Worm (Caenorhabditis elegans): ENCODE results near the gene Y41E3.7.

DNA sequence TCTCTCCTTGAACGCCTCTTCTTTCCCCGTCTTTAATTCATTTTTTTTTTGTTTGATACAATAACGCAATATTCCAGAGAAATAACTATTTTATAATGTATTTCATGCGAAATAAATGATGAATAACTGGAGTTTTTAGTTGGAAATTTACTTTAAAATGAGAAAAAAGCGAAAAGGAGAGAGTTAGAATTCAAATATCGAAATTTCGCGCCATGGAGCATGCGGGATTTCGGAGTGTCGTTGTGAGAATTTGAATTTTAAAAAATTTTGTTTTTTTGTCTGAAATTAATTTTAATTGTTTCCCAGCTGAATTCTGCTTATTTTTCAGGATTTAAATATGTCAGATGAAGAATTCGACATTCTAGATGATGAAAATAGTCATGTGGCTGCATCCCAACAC lies 11.5 kb downstream of the Y41E3.7 start, which contains the start of gene fcd-2:
- no peak for TF ChIP-seq nfya-1 (tag; optimal IDR thresholded peaks at IDR 0.05; ENCODE audit: borderline replicate concordance, insufficient read depth)
- TF ChIP-seq lin-26 (GFP tag; IDR thresholded peaks at IDR 0.05), result no peak
- no peak for TF ChIP-seq ztf-28 (GFP tag; IDR thresholded peaks at IDR 0.05)

Data from whole organism, young adult.